Worm (Caenorhabditis elegans) whole organism, young adult: ENCODE data around the gene T11B7.1.

ENCODE experiments used
- B0019.2 ChIP-seq: fragments of 200-800 bp; sonication (Bioruptor generic); conservative IDR thresholded peaks from 2 replicates; pipeline ENCODE4 v1.3.6; 2022; ENCODE audit warnings: missing genetic modification reagents, missing genetic modification characterization, missing compliant biosample characterization
- F22D6.2 ChIP-seq: sonication (generic microtip); optimal IDR thresholded peaks from 2 replicates; lab custom pipeline; 2016; ENCODE audit warnings: mild to moderate bottlenecking, missing genetic modification characterization, missing compliant biosample characterization
- F33H1.4 ChIP-seq: fragments of 200-800 bp; sonication (Bioruptor generic); IDR thresholded peaks from 2 replicates; pipeline ENCODE4 v1.3.6; 2022; ENCODE audit warnings: missing genetic modification reagents, missing genetic modification characterization, missing compliant biosample characterization
- ZK185.1 ChIP-seq: sonication (generic microtip); optimal IDR thresholded peaks from 2 replicates; lab custom pipeline; 2016; ENCODE audit warnings: mild to moderate bottlenecking, missing genetic modification characterization, missing compliant biosample characterization; ENCODE audit not compliant: poor library complexity, severe bottlenecking
- bed-1 ChIP-seq: fragments of 200-800 bp; sonication (Bioruptor generic); IDR thresholded peaks from 2 replicates; pipeline ENCODE4 v1.3.6; 2022; ENCODE audit warnings: missing genetic modification reagents, missing genetic modification characterization, missing compliant biosample characterization
- chd-7 ChIP-seq: sonication (generic microtip); optimal IDR thresholded peaks from 2 replicates; lab custom pipeline; 2016; ENCODE audit warnings: mild to moderate bottlenecking, missing genetic modification characterization, moderate library complexity, missing compliant biosample characterization
- dpl-1 ChIP-seq: fragments of 150-350 bp; optimal IDR thresholded peaks from 2 replicates; lab custom pipeline; 2014; ENCODE audit warnings: missing biosample characterization, missing genetic modification reagents, missing genetic modification characterization
- madf-3 ChIP-seq: fragments of 200-800 bp; sonication (Bioruptor generic); IDR thresholded peaks from 2 replicates; pipeline ENCODE4 v1.3.6; 2022; ENCODE audit warnings: missing genetic modification reagents, missing genetic modification characterization, missing compliant biosample characterization
- pha-4 ChIP-seq: fragments of 150-350 bp; sonication (generic microtip); optimal IDR thresholded peaks from 2 replicates; lab custom pipeline; 2014; ENCODE audit warnings: missing biosample characterization, missing genetic modification reagents, missing genetic modification characterization
- snpc-4 ChIP-seq, 5 experiments: fragments of 150-350 bp in 1 of 5; sonication (generic microtip) in 4 of 5; optimal IDR thresholded peaks; 2 replicates each; lab custom pipeline; 2014 to 2018; ENCODE audit warnings: missing genetic modification characterization in 5 of 5, missing biosample characterization in 3 of 5, antibody characterized with exemption in 2 of 5, mild to moderate bottlenecking in 2 of 5, missing compliant biosample characterization in 2 of 5, missing genotype in 2 of 5, moderate library complexity in 2 of 5, missing genetic modification reagents in 1 of 5
- unc-62 ChIP-seq: fragments of 150-350 bp; optimal IDR thresholded peaks from 2 replicates; lab custom pipeline; 2014; ENCODE audit warnings: missing biosample characterization, missing genetic modification reagents, missing genetic modification characterization

DNA sequence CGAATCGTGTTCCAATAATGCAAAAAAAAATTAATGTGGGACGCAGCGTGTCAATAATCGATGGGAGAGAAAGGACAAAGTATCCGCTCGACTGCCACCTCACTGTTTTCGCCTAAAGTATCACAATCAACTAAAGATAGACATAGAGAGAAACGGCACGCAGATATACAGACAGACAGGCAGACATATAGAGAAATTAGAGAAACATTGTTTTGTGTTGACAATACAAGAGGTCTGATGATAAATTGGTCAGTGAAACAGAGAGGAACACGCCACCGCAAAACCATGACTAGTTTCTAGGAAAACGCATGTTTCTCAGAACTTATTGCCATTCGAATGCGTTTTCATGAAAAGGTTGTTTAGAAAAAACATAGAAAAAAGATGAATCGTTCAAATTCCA is 9.9 kb upstream of the T11B7.1 start, which contains the start of gene T28C6.8:
- no peak for TF ChIP-seq B0019.2
- no peak for TF ChIP-seq bed-1 (GFP tag; lab: Robert Waterston, UW)
- no peak for TF ChIP-seq F33H1.4
- TF ChIP-seq dpl-1 (GFP tag; lab: Kevin White, UChicago), result no peak
- no peak for TF ChIP-seq pha-4 (tag; lab: Kevin White, UChicago)
- TF ChIP-seq ZK185.1, result no peak
- TF ChIP-seq unc-62 (GFP tag; lab: Kevin White, UChicago), result no peak
- TF ChIP-seq madf-3 (GFP tag; lab: Robert Waterston, UW), result no peak
- no peak for TF ChIP-seq snpc-4 (GFP tag; optimal IDR thresholded peaks at IDR 0.05; lab: Kevin White, UChicago)
- TF ChIP-seq snpc-4 (tag; optimal IDR thresholded peaks at IDR 0.05; lab: Kevin White, UChicago), result no peak
- TF ChIP-seq F22D6.2, result no peak
- no peak for TF ChIP-seq chd-7 (tag; lab: Kevin White, UChicago)
